Worm (Caenorhabditis elegans) whole organism, L2 larva: Measurements from ENCODE around the gene hot-9.

Experiments
- Y55F3AM.14 ChIP-seq: fragments of 200-800 bp; sonication (Bioruptor generic); optimal IDR thresholded peaks from 2 replicates; lab custom pipeline; 2018; ENCODE audit warnings: mild to moderate bottlenecking, missing genetic modification characterization, missing compliant biosample characterization
- alr-1 ChIP-seq: fragments of 150-350 bp; optimal IDR thresholded peaks from 2 replicates; lab custom pipeline; 2014; ENCODE audit warnings: missing biosample characterization, missing genetic modification characterization
- aly-2 ChIP-seq: fragments of 150-350 bp; optimal IDR thresholded peaks from 2 replicates; lab custom pipeline; 2014; ENCODE audit warnings: missing biosample characterization, missing genetic modification characterization
- blmp-1 ChIP-seq: sonication (generic microtip); optimal IDR thresholded peaks from 2 replicates; lab custom pipeline; 2017; ENCODE audit warnings: missing genetic modification characterization, mild to moderate bottlenecking, missing compliant biosample characterization, antibody characterized with exemption, moderate library complexity; ENCODE audit not compliant: insufficient read depth
- ceh-16 ChIP-seq: fragments of 150-350 bp; optimal IDR thresholded peaks from 2 replicates; lab custom pipeline; 2014; ENCODE audit warnings: missing biosample characterization, missing genetic modification characterization
- ceh-82 ChIP-seq: fragments of 150-350 bp; optimal IDR thresholded peaks from 2 replicates; lab custom pipeline; 2014; ENCODE audit warnings: missing biosample characterization, missing genetic modification characterization
- crh-2 ChIP-seq: sonication (generic microtip); optimal IDR thresholded peaks from 2 replicates; lab custom pipeline; 2017; ENCODE audit warnings: missing biosample characterization, missing genetic modification characterization
- dmd-4 ChIP-seq: sonication (generic microtip); optimal IDR thresholded peaks from 2 replicates; lab custom pipeline; 2017; ENCODE audit warnings: missing biosample characterization, missing genetic modification characterization
- egl-27 ChIP-seq: sonication (generic microtip); optimal IDR thresholded peaks from 3 replicates; lab custom pipeline; 2017; ENCODE audit warnings: missing biosample characterization, missing genetic modification reagents, missing genetic modification characterization
- gmeb-1 ChIP-seq: fragments of 150-350 bp; optimal IDR thresholded peaks from 2 replicates; lab custom pipeline; 2014; ENCODE audit warnings: missing biosample characterization, missing genetic modification characterization
- lin-13 ChIP-seq: fragments of 150-350 bp; optimal IDR thresholded peaks from 2 replicates; lab custom pipeline; 2014; ENCODE audit warnings: missing biosample characterization, missing genetic modification reagents, missing genetic modification characterization
- lsy-2 ChIP-seq, 2 experiments: fragments of 150-350 bp in 1 of 2; sonication (generic microtip) in 1 of 2; optimal IDR thresholded peaks; 2 replicates each; lab custom pipeline; 2014 to 2017; ENCODE audit warnings: missing biosample characterization in 2 of 2, missing genetic modification characterization in 2 of 2
- mab-5 ChIP-seq: fragments of 150-350 bp; optimal IDR thresholded peaks from 2 replicates; lab custom pipeline; 2014; ENCODE audit warnings: missing biosample characterization, missing genetic modification characterization
- mbf-1 ChIP-seq: sonication (generic microtip); optimal IDR thresholded peaks from 2 replicates; lab custom pipeline; 2017; ENCODE audit warnings: missing biosample characterization, missing genetic modification characterization
- mdl-1 ChIP-seq, 2 experiments: fragments of 150-350 bp in 1 of 2; sonication (generic microtip) in 1 of 2; optimal IDR thresholded peaks; 2 replicates each; lab custom pipeline; 2017; ENCODE audit warnings: missing biosample characterization in 2 of 2, missing genetic modification characterization in 2 of 2
- nhr-21 ChIP-seq: fragments of 150-350 bp; optimal IDR thresholded peaks from 2 replicates; lab custom pipeline; 2014; ENCODE audit warnings: missing biosample characterization, missing genetic modification characterization
- nhr-23 ChIP-seq: fragments of 150-350 bp; optimal IDR thresholded peaks from 2 replicates; lab custom pipeline; 2014; ENCODE audit warnings: missing biosample characterization, missing genetic modification reagents, missing genetic modification characterization
- nhr-25 ChIP-seq: fragments of 150-350 bp; sonication (generic microtip); optimal IDR thresholded peaks from 3 replicates; lab custom pipeline; 2014; ENCODE audit warnings: missing biosample characterization, missing genetic modification characterization
- nhr-6 ChIP-seq: fragments of 150-350 bp; optimal IDR thresholded peaks from 2 replicates; lab custom pipeline; 2014; ENCODE audit warnings: missing biosample characterization, missing genetic modification characterization
- peb-1 ChIP-seq: fragments of 150-350 bp; optimal IDR thresholded peaks from 2 replicates; lab custom pipeline; 2014; ENCODE audit warnings: missing biosample characterization, missing genetic modification characterization
- skn-1 ChIP-seq: sonication (generic microtip); optimal IDR thresholded peaks from 2 replicates; lab custom pipeline; 2017; ENCODE audit warnings: missing biosample characterization, missing genetic modification characterization
- sma-3 ChIP-seq: sonication (generic microtip); optimal IDR thresholded peaks from 2 replicates; lab custom pipeline; 2016; ENCODE audit warnings: missing genetic modification reagents, missing genetic modification characterization, missing compliant biosample characterization
- sma-9 ChIP-seq, 2 experiments: fragments of 150-350 bp in 1 of 2; sonication (generic microtip) in 1 of 2; optimal IDR thresholded peaks; 2 replicates each; lab custom pipeline; 2014 to 2016; ENCODE audit warnings: missing genetic modification characterization in 2 of 2, mild to moderate bottlenecking in 1 of 2, missing biosample characterization in 1 of 2, missing compliant biosample characterization in 1 of 2, missing genetic modification reagents in 1 of 2, moderate library complexity in 1 of 2
- snpc-4 ChIP-seq: fragments of 150-350 bp; optimal IDR thresholded peaks from 2 replicates; lab custom pipeline; 2014; ENCODE audit warnings: missing biosample characterization, missing genetic modification characterization
- unc-39 ChIP-seq: fragments of 150-350 bp; optimal IDR thresholded peaks from 2 replicates; lab custom pipeline; 2014; ENCODE audit warnings: missing biosample characterization, missing genetic modification characterization
- unc-55 ChIP-seq: fragments of 150-350 bp; sonication (generic microtip); optimal IDR thresholded peaks from 3 replicates; lab custom pipeline; 2014; ENCODE audit warnings: missing biosample characterization, missing genetic modification reagents, missing genetic modification characterization
- unc-62 ChIP-seq: fragments of 150-350 bp; optimal IDR thresholded peaks from 2 replicates; lab custom pipeline; 2014; ENCODE audit warnings: missing biosample characterization, missing genetic modification reagents, missing genetic modification characterization
- zag-1 ChIP-seq: fragments of 150-350 bp; optimal IDR thresholded peaks from 2 replicates; lab custom pipeline; 2014; ENCODE audit warnings: missing biosample characterization, missing genetic modification characterization
- ztf-1 ChIP-seq: fragments of 200-800 bp; sonication (Bioruptor generic); conservative IDR thresholded peaks from 2 replicates; pipeline ENCODE4 v1.3.6; 2022; ENCODE audit warnings: missing genetic modification characterization, missing compliant biosample characterization
- ztf-11 ChIP-seq: sonication (generic microtip); optimal IDR thresholded peaks from 2 replicates; lab custom pipeline; 2017; ENCODE audit warnings: missing biosample characterization, missing genetic modification characterization
- ztf-4 ChIP-seq: fragments of 150-350 bp; optimal IDR thresholded peaks from 2 replicates; lab custom pipeline; 2014; ENCODE audit warnings: missing biosample characterization, missing genetic modification characterization

The hot-9 gene

DNA sequence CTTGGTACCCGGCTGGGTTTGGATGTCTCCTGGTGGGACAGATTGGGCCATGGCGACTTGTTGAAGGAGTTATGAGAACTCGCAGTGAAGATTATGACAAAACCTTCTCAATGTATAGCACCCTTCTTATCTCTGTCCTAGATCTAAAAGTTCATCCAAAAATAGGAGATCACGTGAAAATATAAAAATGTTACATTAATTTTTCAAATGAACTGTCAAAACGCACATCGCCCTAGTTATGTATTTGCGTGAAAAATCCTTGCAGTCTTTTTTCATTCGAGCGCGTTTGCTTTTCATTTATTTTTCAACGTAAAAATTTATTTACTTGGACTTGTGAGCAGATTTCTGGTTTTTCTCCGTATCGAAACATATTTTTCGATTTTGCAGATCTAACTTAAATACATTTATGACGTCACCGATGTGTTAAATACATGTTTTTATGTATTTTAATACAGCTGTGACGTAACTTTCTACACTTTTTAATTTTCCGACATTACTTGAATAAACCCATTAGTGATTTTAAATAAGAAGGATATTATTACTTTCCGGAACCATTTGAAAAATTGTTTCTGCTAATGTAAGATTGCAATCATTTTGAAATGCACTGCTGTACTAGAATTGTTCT lies 10.8 kb upstream of the hot-9 start, which contains the start of gene msp-55:
Gene msp-55 (minus strand): TSS at position 51 of the 625 bp plus-strand sequence.
- TF ChIP-seq aly-2 (tag; lab: Kevin White, UChicago) = no peak
- TF ChIP-seq nhr-25 = no peak
- no peak for TF ChIP-seq ztf-4 (tag; lab: Kevin White, UChicago)
- no peak for TF ChIP-seq dmd-4 (tag; lab: Kevin White, UChicago)
- TF ChIP-seq snpc-4 (tag; lab: Kevin White, UChicago) = no peak
- TF ChIP-seq ceh-82 (tag; lab: Kevin White, UChicago) = no peak
- TF ChIP-seq gmeb-1 = no peak
- TF ChIP-seq ceh-16 (tag; lab: Kevin White, UChicago) = no peak
- no peak for TF ChIP-seq lin-13 (GFP tag; lab: Kevin White, UChicago)
- TF ChIP-seq, all 48 proteins: peak for 0

DNA sequence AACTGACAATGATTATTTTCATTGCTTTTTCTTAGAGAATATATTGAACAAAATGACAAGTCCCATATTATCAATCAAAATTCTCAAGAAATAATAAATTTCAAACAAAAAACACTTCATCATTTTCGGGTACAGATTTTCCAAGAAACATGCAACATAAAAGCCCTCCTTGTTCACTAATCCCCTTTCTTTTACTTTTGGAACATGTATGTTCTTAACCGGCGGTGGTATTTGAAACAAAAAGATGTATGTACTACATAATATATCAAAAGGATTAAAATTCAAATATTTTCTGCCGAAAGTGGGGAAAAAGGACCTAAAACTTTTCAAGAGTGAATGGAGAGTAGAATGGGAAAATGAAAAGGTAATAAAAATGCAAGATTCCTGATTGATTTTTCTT lies 9.0 kb upstream of the hot-9 start:
- no peak for TF ChIP-seq mbf-1
- no peak for TF ChIP-seq ztf-11 (tag; lab: Kevin White, UChicago)
- no peak for TF ChIP-seq lsy-2 (tag; optimal IDR thresholded peaks at IDR 0.05; lab: Kevin White, UChicago)
- TF ChIP-seq blmp-1 (tag; lab: Kevin White, UChicago) = no peak
- peak; percentile 83 for TF ChIP-seq mab-5 (tag; lab: Kevin White, UChicago)
- TF ChIP-seq unc-55 (GFP tag; lab: Kevin White, UChicago) = peak; percentile 78
- TF ChIP-seq mdl-1 (tag; optimal IDR thresholded peaks at IDR 0.05; lab: Kevin White, UChicago) = no peak
- TF ChIP-seq, all 48 proteins: peak for 2

DNA sequence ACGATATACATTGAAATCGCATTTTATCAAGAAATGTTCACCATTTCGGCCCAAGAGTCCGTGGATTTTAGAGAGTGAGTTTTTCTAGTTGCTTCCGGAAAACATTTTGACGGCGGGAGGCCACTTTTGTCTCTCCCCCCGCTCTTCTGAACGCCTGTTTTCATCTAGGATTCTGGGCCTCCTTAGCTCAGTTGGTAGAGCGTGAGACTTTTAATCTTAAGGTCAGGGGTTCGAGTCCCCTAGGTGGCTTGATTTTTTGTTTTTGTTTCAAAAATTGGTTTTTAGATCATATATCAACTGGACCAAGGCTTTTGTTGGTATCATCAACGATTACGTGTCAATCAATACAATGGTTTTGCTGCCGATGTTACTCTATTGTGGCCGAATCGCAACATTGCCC lies 6.5 kb downstream of the hot-9 start:
- TF ChIP-seq gmeb-1 (peak; percentile 2), ztf-1 (GFP tag; lab: Robert Waterston, UW) (no peak), Y55F3AM.14 (GFP tag; lab: Kevin White, UChicago) (no peak), snpc-4 (tag; lab: Kevin White, UChicago) (no peak), crh-2 (no peak), unc-39 (tag; lab: Kevin White, UChicago) (no peak), egl-27 (peak; percentile 17), unc-55 (GFP tag; lab: Kevin White, UChicago) (peak; percentile 36)

DNA sequence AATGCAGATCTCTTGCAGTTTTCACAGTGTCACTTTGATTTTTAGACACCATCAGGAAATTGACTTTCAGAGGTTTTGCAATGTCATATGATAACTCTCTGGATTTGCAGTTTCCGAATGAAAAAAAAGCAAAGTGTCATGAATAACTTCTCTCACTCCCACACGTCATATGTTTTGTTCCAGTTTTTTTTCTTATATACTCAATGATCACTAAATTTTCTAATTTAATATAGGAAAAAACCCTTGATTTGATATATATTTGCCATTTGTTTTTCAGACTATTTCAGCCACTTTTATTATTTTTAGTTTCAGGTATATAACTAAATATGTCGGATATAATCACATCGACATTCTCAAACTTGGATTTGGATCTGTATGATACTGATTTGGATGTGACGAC lies 7.8 kb downstream of the hot-9 start, which contains the start of gene C09B9.1:
Gene C09B9.1 (plus strand): TSS at position 301 of the 400 bp plus-strand sequence.
- no peak for TF ChIP-seq ztf-11 (tag; lab: Kevin White, UChicago)
- no peak for TF ChIP-seq lsy-2 (tag; optimal IDR thresholded peaks at IDR 0.05; lab: Kevin White, UChicago)
- TF ChIP-seq mbf-1 = no peak
- TF ChIP-seq nhr-21 (tag; lab: Kevin White, UChicago) = no peak
- no peak for TF ChIP-seq skn-1
- TF ChIP-seq, all 48 proteins: peak for 0

DNA sequence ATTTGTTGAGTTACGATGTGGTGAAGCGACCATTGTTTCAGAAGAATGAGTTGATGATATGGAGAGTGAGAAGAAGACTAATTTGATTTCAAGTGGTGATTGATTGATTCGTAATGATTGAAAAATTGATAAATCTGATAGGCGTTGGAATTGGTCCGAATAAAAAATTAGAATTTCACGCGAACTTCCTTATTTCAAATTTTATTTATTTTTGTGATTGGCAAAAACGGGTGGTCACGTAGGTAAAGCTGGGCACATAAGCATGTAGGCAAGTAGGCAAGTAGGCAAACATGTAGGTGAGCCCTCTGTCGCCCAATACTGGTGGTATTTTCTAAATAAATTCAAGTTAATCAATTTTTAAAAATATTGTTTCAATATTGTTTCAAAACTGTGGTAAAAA lies 12.0 kb downstream of the hot-9 start, which contains the start of gene C09B9.4:
Gene C09B9.4 (minus strand): TSS at position 101 of the 400 bp plus-strand sequence.
- TF ChIP-seq unc-62 (no peak), ztf-11 (tag; lab: Kevin White, UChicago) (no peak), alr-1 (tag; lab: Kevin White, UChicago) (no peak), ztf-1 (GFP tag; lab: Robert Waterston, UW) (no peak), mbf-1 (no peak), mab-5 (tag; lab: Kevin White, UChicago) (no peak), ztf-4 (tag; lab: Kevin White, UChicago) (no peak), nhr-23 (tag; lab: Kevin White, UChicago) (no peak), ceh-16 (tag; lab: Kevin White, UChicago) (no peak), unc-39 (tag; lab: Kevin White, UChicago) (no peak), peb-1 (tag; lab: Kevin White, UChicago) (no peak), nhr-6 (tag; lab: Kevin White, UChicago) (no peak), sma-3 (GFP tag; lab: Kevin White, UChicago) (no peak), sma-9 (GFP tag; optimal IDR thresholded peaks at IDR 0.05; lab: Kevin White, UChicago) (no peak), sma-9 (tag; optimal IDR thresholded peaks at IDR 0.05; lab: Kevin White, UChicago) (no peak), zag-1 (tag; lab: Kevin White, UChicago) (no peak), nhr-21 (tag; lab: Kevin White, UChicago) (no peak), unc-55 (GFP tag; lab: Kevin White, UChicago) (no peak)
